Worm (Caenorhabditis elegans) whole organism, mixed stage, embryonic: ENCODE results near the gene apl-1.
A peak's percentile ranks its signal among the peaks of the same experiment; 100 is the strongest.

Source experiments
- M03D4.4 ChIP-seq: sonication (generic microtip); optimal IDR thresholded peaks from 2 replicates; lab custom pipeline; 2017; ENCODE audit warnings: mild to moderate bottlenecking, missing genetic modification characterization, missing compliant biosample characterization
- bed-3 ChIP-seq: fragments of 200-800 bp; sonication (Bioruptor generic); optimal IDR thresholded peaks from 3 replicates; lab custom pipeline; 2018; ENCODE audit warnings: mild to moderate bottlenecking, missing genetic modification characterization, moderate library complexity, missing compliant biosample characterization
- blmp-1 ChIP-seq: fragments of 150-350 bp; optimal IDR thresholded peaks from 2 replicates; lab custom pipeline; 2014; ENCODE audit warnings: missing biosample characterization, missing genetic modification characterization
- ceh-39 ChIP-seq: fragments of 150-350 bp; optimal IDR thresholded peaks from 2 replicates; lab custom pipeline; 2014; ENCODE audit warnings: missing biosample characterization, missing genetic modification characterization
- ceh-43 ChIP-seq: fragments of 200-800 bp; sonication (Bioruptor generic); optimal IDR thresholded peaks from 2 replicates; lab custom pipeline; 2018; ENCODE audit warnings: mild to moderate bottlenecking, missing genetic modification characterization, moderate library complexity, missing compliant biosample characterization
- ceh-83 ChIP-seq: fragments of 200-800 bp; sonication (Bioruptor generic); optimal IDR thresholded peaks from 2 replicates; lab custom pipeline; 2018; ENCODE audit warnings: mild to moderate bottlenecking, missing genetic modification characterization, missing compliant biosample characterization
- cnd-1 ChIP-seq: fragments of 200-800 bp; sonication (Bioruptor generic); optimal IDR thresholded peaks from 2 replicates; lab custom pipeline; 2018; ENCODE audit warnings: mild to moderate bottlenecking, missing genetic modification characterization, missing compliant biosample characterization
- drap-1 ChIP-seq: fragments of 200-800 bp; sonication (Bioruptor generic); optimal IDR thresholded peaks from 3 replicates; lab custom pipeline; 2018; ENCODE audit warnings: mild to moderate bottlenecking, missing genetic modification characterization, missing compliant biosample characterization
- elt-1 ChIP-seq: sonication (generic microtip); optimal IDR thresholded peaks from 2 replicates; lab custom pipeline; 2017; ENCODE audit warnings: missing genetic modification characterization, mild to moderate bottlenecking, missing compliant biosample characterization, antibody characterized with exemption, moderate library complexity, borderline replicate concordance; ENCODE audit not compliant: insufficient read depth
- elt-3 ChIP-seq: fragments of 150-350 bp; optimal IDR thresholded peaks from 2 replicates; lab custom pipeline; 2014; ENCODE audit warnings: missing biosample characterization, missing genetic modification characterization
- flh-1 ChIP-seq: fragments of 200-800 bp; sonication (Bioruptor generic); optimal IDR thresholded peaks from 2 replicates; lab custom pipeline; 2018; ENCODE audit warnings: mild to moderate bottlenecking, missing genetic modification characterization, moderate library complexity, missing compliant biosample characterization
- hlh-1 ChIP-seq: fragments of 150-350 bp; optimal IDR thresholded peaks from 2 replicates; lab custom pipeline; 2014; ENCODE audit warnings: missing biosample characterization, missing genetic modification reagents, missing genetic modification characterization
- lin-13 ChIP-seq: fragments of 150-350 bp; optimal IDR thresholded peaks from 2 replicates; lab custom pipeline; 2014; ENCODE audit warnings: missing biosample characterization, missing genetic modification characterization
- lin-32 ChIP-seq: fragments of 200-800 bp; sonication (Bioruptor generic); optimal IDR thresholded peaks from 2 replicates; lab custom pipeline; 2018; ENCODE audit warnings: mild to moderate bottlenecking, missing genetic modification characterization, missing compliant biosample characterization
- lsy-2 ChIP-seq: fragments of 150-350 bp; optimal IDR thresholded peaks from 2 replicates; lab custom pipeline; 2014; ENCODE audit warnings: missing biosample characterization, missing genetic modification characterization
- mab-5 ChIP-seq: fragments of 150-350 bp; optimal IDR thresholded peaks from 2 replicates; lab custom pipeline; 2014; ENCODE audit warnings: missing biosample characterization, missing genetic modification characterization
- mep-1 ChIP-seq: fragments of 150-350 bp; optimal IDR thresholded peaks from 2 replicates; lab custom pipeline; 2017; ENCODE audit warnings: missing biosample characterization, missing genetic modification reagents, missing genetic modification characterization, inconsistent platforms
- mls-2 ChIP-seq: sonication (generic microtip); optimal IDR thresholded peaks from 2 replicates; lab custom pipeline; 2016; ENCODE audit warnings: mild to moderate bottlenecking, missing genetic modification characterization, moderate library complexity, missing compliant biosample characterization
- nhr-12 ChIP-seq: fragments of 150-350 bp; optimal IDR thresholded peaks from 2 replicates; lab custom pipeline; 2014; ENCODE audit warnings: missing biosample characterization, missing genetic modification characterization
- nhr-2 ChIP-seq: fragments of 150-350 bp; optimal IDR thresholded peaks from 2 replicates; lab custom pipeline; 2014; ENCODE audit warnings: missing biosample characterization, missing genetic modification characterization
- nhr-76 ChIP-seq: sonication (generic microtip); optimal IDR thresholded peaks from 2 replicates; lab custom pipeline; 2017; ENCODE audit warnings: missing biosample characterization, missing genetic modification characterization
- pha-4 ChIP-seq: fragments of 150-350 bp; optimal IDR thresholded peaks from 2 replicates; lab custom pipeline; 2018; ENCODE audit warnings: missing biosample characterization, missing genetic modification reagents, missing genetic modification characterization
- sem-2 ChIP-seq: fragments of 200-800 bp; sonication (Bioruptor generic); optimal IDR thresholded peaks from 2 replicates; lab custom pipeline; 2018; ENCODE audit warnings: mild to moderate bottlenecking, missing genetic modification characterization, missing compliant biosample characterization
- snpc-4 ChIP-seq: fragments of 150-350 bp; optimal IDR thresholded peaks from 2 replicates; lab custom pipeline; 2014; ENCODE audit warnings: missing biosample characterization, missing genetic modification characterization
- sptf-1 ChIP-seq: sonication (generic microtip); optimal IDR thresholded peaks from 2 replicates; lab custom pipeline; 2017; ENCODE audit warnings: mild to moderate bottlenecking, missing genetic modification characterization, moderate library complexity, missing compliant biosample characterization
- unc-120 ChIP-seq: sonication (generic microtip); optimal IDR thresholded peaks from 2 replicates; lab custom pipeline; 2017; ENCODE audit warnings: missing genetic modification characterization, missing compliant biosample characterization; ENCODE audit not compliant: poor library complexity, severe bottlenecking
- unc-39 ChIP-seq: fragments of 150-350 bp; optimal IDR thresholded peaks from 2 replicates; lab custom pipeline; 2014; ENCODE audit warnings: missing biosample characterization, missing genetic modification characterization
- unc-62 ChIP-seq: fragments of 150-350 bp; optimal IDR thresholded peaks from 2 replicates; lab custom pipeline; 2014; ENCODE audit warnings: missing biosample characterization, missing genetic modification reagents, missing genetic modification characterization
- zip-8 ChIP-seq: fragments of 150-350 bp; optimal IDR thresholded peaks from 2 replicates; lab custom pipeline; 2014; ENCODE audit warnings: missing biosample characterization, missing genetic modification characterization

apl-1 gene

DNA sequence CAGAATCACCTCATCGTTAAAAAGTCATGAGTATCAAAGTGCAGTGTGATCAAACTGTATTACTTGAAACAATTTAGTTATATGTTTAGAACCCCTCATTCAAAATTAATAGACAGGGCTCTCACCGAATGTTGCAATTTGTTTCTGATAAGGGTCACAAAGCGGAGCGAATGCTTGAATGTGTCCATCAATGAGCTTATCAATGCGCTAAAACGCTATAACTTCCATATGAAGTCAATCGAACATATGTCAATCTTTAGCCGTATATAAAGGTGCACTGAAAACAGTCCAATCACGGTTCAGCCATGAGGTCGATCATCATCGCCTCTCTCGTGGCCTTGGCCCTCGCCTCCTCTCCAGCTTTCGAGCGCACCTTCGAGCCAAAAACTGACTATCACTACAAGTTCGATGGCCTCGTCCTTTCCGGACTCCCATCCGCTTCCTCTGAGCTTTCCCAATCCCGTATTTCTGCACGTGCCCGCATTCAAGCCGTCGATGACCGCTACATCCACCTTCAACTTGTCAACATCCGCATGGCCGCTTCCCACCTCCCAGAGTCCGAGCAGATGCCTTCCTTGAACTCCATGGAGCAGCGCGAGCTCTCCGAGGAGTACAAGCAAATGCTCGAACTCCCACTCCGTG, 15.8 kb downstream of the apl-1 start, which contains the start of gene vit-2:
Gene vit-2 (plus strand): TSS at position 305 of the 642 bp plus-strand sequence.
- TF ChIP-seq drap-1 (GFP tag; lab: Kevin White, UChicago) (no peak), ceh-39 (tag; lab: Kevin White, UChicago) (no peak), nhr-12 (tag; lab: Kevin White, UChicago) (no peak), unc-62 (no peak), cnd-1 (tag; lab: Kevin White, UChicago) (no peak), zip-8 (tag; lab: Kevin White, UChicago) (no peak), unc-39 (tag; lab: Kevin White, UChicago) (no peak), hlh-1 (tag; lab: Kevin White, UChicago) (no peak), nhr-2 (tag; lab: Kevin White, UChicago) (no peak), bed-3 (GFP tag; lab: Kevin White, UChicago) (no peak)

DNA sequence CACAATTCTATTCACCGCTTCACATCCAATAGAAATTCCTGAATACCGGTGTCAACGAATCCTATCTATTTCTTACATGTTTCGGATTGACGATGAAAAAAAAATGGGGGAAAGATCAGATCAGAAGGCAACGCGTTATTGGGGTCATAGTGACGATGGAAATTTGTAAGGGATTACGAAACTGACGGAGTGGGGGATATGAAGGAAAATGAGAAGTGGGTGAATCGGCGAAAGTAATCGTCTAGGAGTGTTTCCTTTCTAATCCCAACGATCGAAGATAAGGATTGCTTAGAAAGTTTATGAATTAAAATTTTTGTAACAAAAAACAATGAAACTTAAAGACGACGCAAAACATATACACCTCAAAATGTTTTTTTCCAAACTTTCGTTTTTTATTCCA, 17.7 kb downstream of the apl-1 start:
- TF ChIP-seq blmp-1 (tag; lab: Kevin White, UChicago) (no peak), elt-1 (peak; percentile 21), mls-2 (tag; lab: Kevin White, UChicago) (no peak), flh-1 (GFP tag; lab: Kevin White, UChicago) (no peak)
- TF ChIP-seq, all 35 proteins: peak for 1

DNA sequence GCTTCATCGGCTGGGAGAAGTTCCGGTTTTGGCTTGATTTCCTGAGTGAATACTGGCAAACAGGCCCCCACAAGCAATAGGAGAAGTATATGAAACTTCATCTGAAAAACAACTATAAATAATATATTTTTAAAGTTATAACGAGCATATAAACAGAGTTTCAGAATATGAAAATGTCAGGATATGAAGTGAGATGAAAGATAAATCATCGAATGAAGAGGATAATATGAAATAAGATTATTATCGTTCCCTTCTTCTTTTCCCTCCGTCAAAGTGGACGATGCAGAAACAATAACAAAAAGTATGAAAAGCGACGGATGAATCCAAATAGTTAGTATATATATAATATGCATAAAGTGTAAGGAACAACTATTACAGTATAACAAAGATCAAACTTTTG, 19.7 kb downstream of the apl-1 start, which contains the start of gene acn-1:
Gene acn-1 (minus strand): TSS at position 101 of the 400 bp plus-strand sequence.
- TF ChIP-seq nhr-76 (tag; lab: Kevin White, UChicago) (no peak), unc-62 (no peak), snpc-4 (tag; lab: Kevin White, UChicago) (no peak), bed-3 (GFP tag; lab: Kevin White, UChicago) (no peak), sptf-1 (tag; lab: Kevin White, UChicago) (no peak), sem-2 (GFP tag; lab: Kevin White, UChicago) (no peak), hlh-1 (tag; lab: Kevin White, UChicago) (no peak), unc-120 (tag; lab: Kevin White, UChicago) (no peak), zip-8 (tag; lab: Kevin White, UChicago) (no peak), drap-1 (GFP tag; lab: Kevin White, UChicago) (no peak), lin-32 (GFP tag; lab: Kevin White, UChicago) (no peak), pha-4 (tag; lab: Kevin White, UChicago) (no peak), lsy-2 (tag; lab: Kevin White, UChicago) (no peak), ceh-39 (tag; lab: Kevin White, UChicago) (no peak), unc-39 (tag; lab: Kevin White, UChicago) (no peak), nhr-2 (tag; lab: Kevin White, UChicago) (no peak), elt-1 (no peak), mab-5 (tag; lab: Kevin White, UChicago) (no peak)

DNA sequence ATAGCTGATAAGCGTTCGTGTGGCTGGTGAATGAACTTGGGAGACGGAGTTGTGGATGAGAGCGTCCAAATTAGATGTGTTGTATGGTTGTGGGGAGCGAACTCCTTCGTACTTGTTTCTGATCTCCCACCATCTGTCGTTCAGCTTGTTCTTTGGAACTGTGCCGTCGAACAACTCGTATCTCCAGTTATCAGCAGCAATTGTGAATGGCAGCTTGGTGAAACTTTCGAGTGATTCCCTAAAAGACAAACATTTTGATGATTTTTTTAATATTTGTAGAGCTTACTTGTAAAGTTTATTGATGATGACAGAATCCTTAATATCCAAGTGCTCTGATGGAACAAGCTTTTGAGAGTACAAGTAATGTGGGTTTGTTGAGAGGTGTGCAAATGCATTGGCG, 22.7 kb downstream of the apl-1 start:
- TF ChIP-seq lin-13 (tag; lab: Kevin White, UChicago), result no peak

DNA sequence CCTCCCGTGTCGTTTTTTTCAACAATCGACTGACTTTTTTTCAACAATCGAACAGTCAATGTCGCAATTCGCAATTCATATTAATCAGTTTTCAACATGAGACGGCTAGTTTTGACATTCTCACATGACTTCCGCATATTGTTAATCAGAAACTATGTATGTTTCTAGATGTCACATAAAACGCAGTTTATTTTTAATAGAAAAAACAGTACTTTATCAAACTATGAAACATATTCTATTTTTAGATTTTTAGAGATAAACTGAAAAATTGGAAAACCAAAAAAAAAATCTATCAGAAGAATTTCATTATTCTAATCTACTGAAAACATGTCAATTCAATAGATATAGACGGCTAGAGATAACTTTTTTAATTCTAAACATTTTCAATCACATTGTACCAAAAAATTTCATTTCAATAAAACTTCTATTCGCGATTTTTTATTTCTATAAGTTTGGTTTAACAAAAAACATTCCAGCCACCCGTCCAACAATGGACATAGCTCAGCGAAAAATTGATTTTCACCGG, 29.2 kb downstream of the apl-1 start, which contains the start of gene pnk-4:
Gene pnk-4 (plus strand): TSS at position 476 of the 526 bp plus-strand sequence.
- TF ChIP-seq zip-8 (tag; lab: Kevin White, UChicago), result no peak
- no peak for TF ChIP-seq ceh-43 (GFP tag; lab: Kevin White, UChicago)
- no peak for TF ChIP-seq elt-3
- TF ChIP-seq nhr-76 (tag; lab: Kevin White, UChicago), result no peak
- TF ChIP-seq lsy-2 (tag; lab: Kevin White, UChicago), result no peak
- TF ChIP-seq snpc-4 (tag; lab: Kevin White, UChicago), result no peak
- no peak for TF ChIP-seq ceh-83 (GFP tag; lab: Kevin White, UChicago)
- no peak for TF ChIP-seq lin-13 (tag; lab: Kevin White, UChicago)
- TF ChIP-seq blmp-1 (tag; lab: Kevin White, UChicago), result no peak
- no peak for TF ChIP-seq M03D4.4 (tag; lab: Kevin White, UChicago)
- TF ChIP-seq lin-32 (GFP tag; lab: Kevin White, UChicago), result no peak
- no peak for TF ChIP-seq unc-62
- TF ChIP-seq ceh-39 (tag; lab: Kevin White, UChicago), result no peak
- no peak for TF ChIP-seq flh-1 (GFP tag; lab: Kevin White, UChicago)
- no peak for TF ChIP-seq mep-1 (tag; lab: Kevin White, UChicago)
